Fruit fly (Drosophila melanogaster) whole organism, adult: Measurements from ENCODE around the gene kirre.

Experiments used
- CG11617 ChIP-seq: fragments of 200-800 bp; sonication (Bioruptor generic); optimal IDR thresholded peaks from 2 replicates; lab custom pipeline; 2017; ENCODE audit warnings: mild to moderate bottlenecking, missing biosample characterization, missing genetic modification reagents, missing genetic modification characterization
- CG12768 ChIP-seq: fragments of 200-800 bp; sonication (Bioruptor generic); optimal IDR thresholded peaks from 2 replicates; lab custom pipeline; 2017; ENCODE audit warnings: missing biosample characterization, missing genetic modification characterization, mild to moderate bottlenecking, moderate library complexity, missing genetic modification reagents
- CG14711 ChIP-seq: fragments of 200-800 bp; sonication (Bioruptor generic); optimal IDR thresholded peaks from 2 replicates; lab custom pipeline; 2018; ENCODE audit warnings: missing biosample characterization, mild to moderate bottlenecking, missing genetic modification characterization, moderate library complexity
- CG1620 ChIP-seq: fragments of 200-800 bp; sonication (Bioruptor generic); optimal IDR thresholded peaks from 2 replicates; lab custom pipeline; 2016; ENCODE audit warnings: missing biosample characterization, missing genetic modification characterization
- CG33017 ChIP-seq: fragments of 200-800 bp; sonication (Bioruptor generic); optimal IDR thresholded peaks from 2 replicates; lab custom pipeline; 2018; ENCODE audit warnings: missing biosample characterization, mild to moderate bottlenecking, missing genetic modification characterization, moderate library complexity
- CG5204 ChIP-seq: fragments of 200-800 bp; sonication (Bioruptor generic); optimal IDR thresholded peaks from 2 replicates; lab custom pipeline; 2016; ENCODE audit warnings: missing biosample characterization, missing genetic modification characterization
- CG7045 ChIP-seq: fragments of 200-800 bp; sonication (Bioruptor generic); optimal IDR thresholded peaks from 2 replicates; lab custom pipeline; 2017; ENCODE audit warnings: missing biosample characterization, mild to moderate bottlenecking, missing genetic modification characterization
- CG7101 ChIP-seq: fragments of 200-800 bp; sonication (Bioruptor generic); optimal IDR thresholded peaks from 2 replicates; lab custom pipeline; 2018; ENCODE audit warnings: missing biosample characterization, mild to moderate bottlenecking, missing genetic modification characterization, moderate library complexity
- Clk ChIP-seq: fragments of 200-800 bp; sonication (Bioruptor generic); optimal IDR thresholded peaks from 2 replicates; lab custom pipeline; 2017; ENCODE audit warnings: missing biosample characterization, missing genetic modification characterization
- Crg-1 ChIP-seq: fragments of 200-800 bp; sonication (Bioruptor generic); optimal IDR thresholded peaks from 2 replicates; lab custom pipeline; 2016; ENCODE audit warnings: missing biosample characterization, missing genetic modification characterization
- Hr96 ChIP-seq: fragments of 200-800 bp; sonication (Bioruptor generic); optimal IDR thresholded peaks from 2 replicates; lab custom pipeline; 2016; ENCODE audit warnings: missing biosample characterization, missing genetic modification characterization
- Mnt ChIP-seq: fragments of 200-800 bp; sonication (Bioruptor generic); optimal IDR thresholded peaks from 2 replicates; lab custom pipeline; 2016; ENCODE audit warnings: missing biosample characterization, mild to moderate bottlenecking, missing genetic modification characterization
- bab1 ChIP-seq: fragments of 200-800 bp; sonication (Bioruptor generic); optimal IDR thresholded peaks from 3 replicates; lab custom pipeline; 2019; ENCODE audit warnings: missing biosample characterization, mild to moderate bottlenecking, missing genetic modification characterization, moderate library complexity
- cic ChIP-seq: fragments of 200-800 bp; sonication (Bioruptor generic); optimal IDR thresholded peaks from 2 replicates; lab custom pipeline; 2017; ENCODE audit warnings: missing biosample characterization, mild to moderate bottlenecking, missing genetic modification characterization, moderate library complexity
- cnc ChIP-seq, 2 experiments: fragments of >200 bp; optimal IDR thresholded peaks; 2 replicates each; lab custom pipeline; 2017
- kay ChIP-seq: fragments of 200-800 bp; sonication (Bioruptor generic); peaks from one replicate; lab custom pipeline; 2016; ENCODE audit warnings: missing biosample characterization, missing genetic modification characterization, borderline replicate concordance
- ovo ChIP-seq: fragments of 200-800 bp; sonication (Bioruptor generic); optimal IDR thresholded peaks from 2 replicates; lab custom pipeline; 2016; ENCODE audit warnings: missing biosample characterization, missing genetic modification characterization
- pad ChIP-seq: fragments of 200-800 bp; sonication (Bioruptor generic); optimal IDR thresholded peaks from 3 replicates; lab custom pipeline; 2017; ENCODE audit warnings: missing biosample characterization, missing genetic modification characterization, mild to moderate bottlenecking, moderate library complexity, missing genetic modification reagents
- tj ChIP-seq: fragments of 200-800 bp; sonication (Bioruptor generic); optimal IDR thresholded peaks from 3 replicates; lab custom pipeline; 2017; ENCODE audit warnings: missing biosample characterization, mild to moderate bottlenecking, missing genetic modification characterization, moderate library complexity
- toe ChIP-seq: fragments of 200-800 bp; sonication (Bioruptor generic); optimal IDR thresholded peaks from 2 replicates; lab custom pipeline; 2016; ENCODE audit warnings: missing biosample characterization, missing genetic modification characterization

kirre gene

dm6 chrX:3135620-3136019, 395.4 kb downstream of the kirre start:
- TF ChIP-seq bab1 (no peak), CG5204 (GFP tag; lab: Kevin White, UChicago) (no peak), ovo (GFP tag; lab: Kevin White, UChicago) (no peak), toe (no peak), Mnt (no peak), CG1620 (GFP tag; lab: Kevin White, UChicago) (no peak), CG33017 (no peak), Hr96 (no peak), Crg-1 (GFP tag; lab: Kevin White, UChicago) (no peak), kay (GFP tag; lab: Kevin White, UChicago) (no peak), CG14711 (no peak), CG7045 (GFP tag; lab: Kevin White, UChicago) (no peak), cic (GFP tag; lab: Kevin White, UChicago) (no peak), Clk (GFP tag; lab: Kevin White, UChicago) (no peak), CG7101 (tag; lab: Kevin White, UChicago) (no peak), CG11617 (no peak), CG12768 (GFP tag; lab: Kevin White, UChicago) (no peak), cnc (optimal IDR thresholded peaks at IDR 0.05; lab: Kevin White, UChicago) (no peak), pad (GFP tag; lab: Kevin White, UChicago) (no peak)

- TF ChIP-seq Clk (GFP tag; lab: Kevin White, UChicago) (no peak), CG1620 (GFP tag; lab: Kevin White, UChicago) (no peak), cnc (optimal IDR thresholded peaks at IDR 0.05; lab: Kevin White, UChicago) (no peak), kay (GFP tag; lab: Kevin White, UChicago) (no peak), CG11617 (no peak), CG33017 (no peak), CG14711 (no peak), tj (GFP tag; lab: Kevin White, UChicago) (no peak), CG12768 (GFP tag; lab: Kevin White, UChicago) (no peak), CG7045 (GFP tag; lab: Kevin White, UChicago) (no peak), Mnt (no peak), cic (GFP tag; lab: Kevin White, UChicago) (no peak), CG7101 (tag; lab: Kevin White, UChicago) (no peak), Crg-1 (GFP tag; lab: Kevin White, UChicago) (no peak), bab1 (no peak), pad (GFP tag; lab: Kevin White, UChicago) (no peak), CG5204 (GFP tag; lab: Kevin White, UChicago) (no peak), toe (no peak), Hr96 (no peak), ovo (GFP tag; lab: Kevin White, UChicago) (no peak)
Observed at dm6 chrX:3136338-3137086, 396.3 kb downstream of the kirre start.

dm6 chrX:3137853-3138418, 397.8 kb downstream of the kirre start:
- TF ChIP-seq Clk (GFP tag; lab: Kevin White, UChicago), result no peak
- no peak for TF ChIP-seq cic (GFP tag; lab: Kevin White, UChicago)
- no peak for TF ChIP-seq CG14711
- no peak for TF ChIP-seq pad (GFP tag; lab: Kevin White, UChicago)
- no peak for TF ChIP-seq bab1
- TF ChIP-seq CG33017, result no peak
- TF ChIP-seq toe, result no peak
- TF ChIP-seq cnc (optimal IDR thresholded peaks at IDR 0.05; lab: Kevin White, UChicago), result no peak
- TF ChIP-seq CG7101 (tag; lab: Kevin White, UChicago), result no peak
- no peak for TF ChIP-seq tj (GFP tag; lab: Kevin White, UChicago)
- no peak for TF ChIP-seq kay (GFP tag; lab: Kevin White, UChicago)
- TF ChIP-seq ovo (GFP tag; lab: Kevin White, UChicago), result no peak
- no peak for TF ChIP-seq Hr96
- TF ChIP-seq CG11617, result no peak
- no peak for TF ChIP-seq CG7045 (GFP tag; lab: Kevin White, UChicago)

dm6 chrX:3139961-3140360, 399.8 kb downstream of the kirre start:
- TF ChIP-seq CG7101 (tag; lab: Kevin White, UChicago), result no peak
- TF ChIP-seq Mnt, result no peak
- TF ChIP-seq ovo (GFP tag; lab: Kevin White, UChicago), result no peak
- no peak for TF ChIP-seq cnc (optimal IDR thresholded peaks at IDR 0.05; lab: Kevin White, UChicago)
- no peak for TF ChIP-seq CG12768 (GFP tag; lab: Kevin White, UChicago)
- TF ChIP-seq CG14711, result no peak
- TF ChIP-seq CG33017, result no peak
- TF ChIP-seq CG5204 (GFP tag; lab: Kevin White, UChicago), result no peak
- TF ChIP-seq Hr96, result no peak
- no peak for TF ChIP-seq Clk (GFP tag; lab: Kevin White, UChicago)
- TF ChIP-seq bab1, result no peak
- no peak for TF ChIP-seq CG7045 (GFP tag; lab: Kevin White, UChicago)
- TF ChIP-seq cic (GFP tag; lab: Kevin White, UChicago), result no peak
- no peak for TF ChIP-seq tj (GFP tag; lab: Kevin White, UChicago)

dm6 chrX:3140809-3141208, 400.6 kb downstream of the kirre start:
- TF ChIP-seq CG1620 (GFP tag; lab: Kevin White, UChicago), result no peak
- TF ChIP-seq Clk (GFP tag; lab: Kevin White, UChicago), result no peak
- TF ChIP-seq pad (GFP tag; lab: Kevin White, UChicago), result no peak
- TF ChIP-seq CG7101 (tag; lab: Kevin White, UChicago), result no peak
- TF ChIP-seq toe, result no peak
- no peak for TF ChIP-seq Hr96
- TF ChIP-seq CG12768 (GFP tag; lab: Kevin White, UChicago), result no peak
- no peak for TF ChIP-seq CG11617
- TF ChIP-seq cic (GFP tag; lab: Kevin White, UChicago), result no peak
- TF ChIP-seq bab1, result no peak
- TF ChIP-seq Crg-1 (GFP tag; lab: Kevin White, UChicago), result no peak
